Fruit fly (Drosophila melanogaster) whole organism, prepupa: ENCODE results near the gene Dis3l2.
A peak's percentile ranks its signal among the peaks of the same experiment; 100 is the strongest.

ENCODE experiments used
- Blimp-1 ChIP-seq: fragments of 200-800 bp; sonication (Bioruptor generic); optimal IDR thresholded peaks from 3 replicates; lab custom pipeline; 2017; ENCODE audit warnings: missing biosample characterization, missing genetic modification characterization, mild to moderate bottlenecking, moderate library complexity, missing genetic modification reagents
- CG10631 ChIP-seq: fragments of 200-800 bp; sonication (Bioruptor generic); optimal IDR thresholded peaks from 2 replicates; lab custom pipeline; 2016; ENCODE audit warnings: missing biosample characterization, missing genetic modification characterization
- CG11294 ChIP-seq: fragments of 200-800 bp; sonication (Bioruptor generic); IDR thresholded peaks from 2 replicates; pipeline ENCODE4 v1.3.6; 2022; ENCODE audit warnings: missing biosample characterization, missing genetic modification characterization
- CG11762 ChIP-seq: fragments of 200-800 bp; sonication (Bioruptor generic); optimal IDR thresholded peaks from 3 replicates; lab custom pipeline; 2016; ENCODE audit warnings: missing biosample characterization, missing genetic modification characterization; ENCODE audit not compliant: insufficient read depth
- CG11902 ChIP-seq: fragments of 200-800 bp; sonication (Bioruptor generic); optimal IDR thresholded peaks from 3 replicates; lab custom pipeline; 2016; ENCODE audit warnings: missing biosample characterization, missing genetic modification characterization
- CG15336 ChIP-seq: fragments of 200-800 bp; sonication (Bioruptor generic); IDR thresholded peaks from 2 replicates; pipeline ENCODE4 v1.3.6; 2022; ENCODE audit warnings: missing biosample characterization, missing genetic modification characterization
- CG1621 ChIP-seq: fragments of 200-800 bp; sonication (Bioruptor generic); optimal IDR thresholded peaks from 3 replicates; lab custom pipeline; 2018; ENCODE audit warnings: missing biosample characterization, mild to moderate bottlenecking, missing genetic modification characterization
- CG31627 ChIP-seq: fragments of 200-800 bp; sonication (Bioruptor generic); optimal IDR thresholded peaks from 3 replicates; lab custom pipeline; 2016; ENCODE audit warnings: missing biosample characterization, missing genetic modification characterization
- CG32006 ChIP-seq: fragments of 200-800 bp; sonication (Bioruptor generic); optimal IDR thresholded peaks from 3 replicates; lab custom pipeline; 2017; ENCODE audit warnings: missing biosample characterization, mild to moderate bottlenecking, missing genetic modification characterization
- CG34406 ChIP-seq: fragments of 200-800 bp; sonication (Bioruptor generic); optimal IDR thresholded peaks from 3 replicates; lab custom pipeline; 2016; ENCODE audit warnings: missing biosample characterization, missing genetic modification characterization
- CG3919 ChIP-seq: fragments of 200-800 bp; sonication (Bioruptor generic); optimal IDR thresholded peaks from 3 replicates; lab custom pipeline; 2016; ENCODE audit warnings: missing biosample characterization, missing genetic modification characterization
- CG4318 ChIP-seq: fragments of 200-800 bp; sonication (Bioruptor generic); optimal IDR thresholded peaks from 3 replicates; lab custom pipeline; 2017; ENCODE audit warnings: missing biosample characterization, mild to moderate bottlenecking, missing genetic modification characterization
- CG6163 ChIP-seq: fragments of 200-800 bp; sonication (Bioruptor generic); IDR thresholded peaks from 3 replicates; pipeline ENCODE4 v1.3.6; 2022; ENCODE audit warnings: missing biosample characterization, missing genetic modification characterization
- CG6276 ChIP-seq: fragments of 200-800 bp; sonication (Bioruptor generic); optimal IDR thresholded peaks from 2 replicates; lab custom pipeline; 2017; ENCODE audit warnings: missing biosample characterization, mild to moderate bottlenecking, missing genetic modification characterization
- CG6792 ChIP-seq: fragments of 200-800 bp; sonication (Bioruptor generic); optimal IDR thresholded peaks from 3 replicates; lab custom pipeline; 2016; ENCODE audit warnings: missing biosample characterization, missing genetic modification characterization
- CG6808 ChIP-seq: fragments of 200-800 bp; sonication (Bioruptor generic); optimal IDR thresholded peaks from 3 replicates; lab custom pipeline; 2017; ENCODE audit warnings: missing biosample characterization, missing genetic modification characterization, mild to moderate bottlenecking, moderate library complexity, missing genetic modification reagents
- CG6854 ChIP-seq: fragments of 200-800 bp; sonication (Bioruptor generic); optimal IDR thresholded peaks from 2 replicates; lab custom pipeline; 2017; ENCODE audit warnings: missing biosample characterization, mild to moderate bottlenecking, missing genetic modification characterization
- CG8119 ChIP-seq: fragments of 200-800 bp; sonication (Bioruptor generic); IDR thresholded peaks from 3 replicates; pipeline ENCODE4 v1.3.6; 2022; ENCODE audit warnings: missing biosample characterization, missing genetic modification characterization
- CG8319 ChIP-seq: fragments of 200-800 bp; sonication (Bioruptor generic); optimal IDR thresholded peaks from 3 replicates; lab custom pipeline; 2016; ENCODE audit warnings: missing biosample characterization, missing genetic modification characterization
- CG8632 ChIP-seq: fragments of 200-800 bp; sonication (Bioruptor generic); optimal IDR thresholded peaks from 3 replicates; lab custom pipeline; 2016; ENCODE audit warnings: missing biosample characterization, missing genetic modification characterization
- Eip78C ChIP-seq: fragments of 200-800 bp; sonication (Bioruptor generic); peaks from one replicate; lab custom pipeline; 2016; ENCODE audit warnings: missing biosample characterization, missing genetic modification characterization
- Eip93F ChIP-seq: fragments of 200-800 bp; sonication (Bioruptor generic); optimal IDR thresholded peaks from 2 replicates; lab custom pipeline; 2016; ENCODE audit warnings: missing biosample characterization, mild to moderate bottlenecking, missing genetic modification characterization
- Ets21C ChIP-seq: fragments of 200-800 bp; sonication (Bioruptor generic); optimal IDR thresholded peaks from 3 replicates; lab custom pipeline; 2016; ENCODE audit warnings: missing biosample characterization, missing genetic modification characterization
- Ets96B ChIP-seq: fragments of 200-800 bp; optimal IDR thresholded peaks from 2 replicates; lab custom pipeline; 2019; ENCODE audit warnings: missing biosample characterization, mild to moderate bottlenecking, missing genetic modification characterization, moderate library complexity
- Gug ChIP-seq: fragments of 200-800 bp; sonication (Bioruptor generic); IDR thresholded peaks from 2 replicates; pipeline ENCODE4 v1.3.6; 2022; ENCODE audit warnings: missing biosample characterization, missing genetic modification characterization
- Hr38 ChIP-seq: sonication (Bioruptor generic); optimal IDR thresholded peaks from 2 replicates; lab custom pipeline; 2016; ENCODE audit warnings: missing biosample characterization, missing genetic modification characterization
- Hr4 ChIP-seq: fragments of 200-800 bp; sonication (Bioruptor generic); optimal IDR thresholded peaks from 3 replicates; lab custom pipeline; 2016; ENCODE audit warnings: missing biosample characterization, missing genetic modification characterization
- OdsH ChIP-seq: fragments of 200-800 bp; sonication (Bioruptor generic); optimal IDR thresholded peaks from 3 replicates; lab custom pipeline; 2016; ENCODE audit warnings: missing biosample characterization, missing genetic modification characterization
- Sox102F ChIP-seq: fragments of 200-800 bp; sonication (Bioruptor generic); optimal IDR thresholded peaks from 2 replicates; lab custom pipeline; 2016; ENCODE audit warnings: missing biosample characterization, mild to moderate bottlenecking, missing genetic modification characterization
- Sox14 ChIP-seq: fragments of 200-800 bp; sonication (Bioruptor generic); optimal IDR thresholded peaks from 3 replicates; lab custom pipeline; 2016; ENCODE audit warnings: missing biosample characterization, missing genetic modification characterization
- Sox15 ChIP-seq: fragments of 200-800 bp; sonication (Bioruptor generic); optimal IDR thresholded peaks from 3 replicates; lab custom pipeline; 2016; ENCODE audit warnings: missing biosample characterization, missing genetic modification characterization
- achi ChIP-seq: fragments of 200-800 bp; sonication (Bioruptor generic); optimal IDR thresholded peaks from 3 replicates; lab custom pipeline; 2016; ENCODE audit warnings: missing biosample characterization, missing genetic modification characterization
- acj6 ChIP-seq: fragments of 200-800 bp; sonication (Bioruptor generic); optimal IDR thresholded peaks from 3 replicates; lab custom pipeline; 2016; ENCODE audit warnings: missing biosample characterization, missing genetic modification characterization
- dsx ChIP-seq: fragments of 200-800 bp; optimal IDR thresholded peaks from 3 replicates; lab custom pipeline; 2019; ENCODE audit warnings: missing biosample characterization, mild to moderate bottlenecking, missing genetic modification characterization, moderate library complexity; ENCODE audit not compliant: poor library complexity, severe bottlenecking
- eg ChIP-seq: fragments of 200-800 bp; sonication (Bioruptor generic); IDR thresholded peaks from 3 replicates; pipeline ENCODE4 v1.3.6; 2022; ENCODE audit warnings: missing biosample characterization, missing genetic modification characterization
- esn ChIP-seq: fragments of 200-800 bp; sonication (Bioruptor generic); optimal IDR thresholded peaks from 2 replicates; lab custom pipeline; 2016; ENCODE audit warnings: missing biosample characterization, mild to moderate bottlenecking, missing genetic modification characterization, moderate library complexity
- fd59A ChIP-seq: fragments of 200-800 bp; sonication (Bioruptor generic); optimal IDR thresholded peaks from 2 replicates; lab custom pipeline; 2017; ENCODE audit warnings: missing biosample characterization, mild to moderate bottlenecking, missing genetic modification characterization, missing genetic modification reagents
- fkh ChIP-seq: fragments of 200-800 bp; sonication (Bioruptor generic); optimal IDR thresholded peaks from 3 replicates; lab custom pipeline; 2017; ENCODE audit warnings: missing biosample characterization, mild to moderate bottlenecking, missing genetic modification characterization, moderate library complexity
- lz ChIP-seq: fragments of 200-800 bp; sonication (Bioruptor generic); optimal IDR thresholded peaks from 3 replicates; lab custom pipeline; 2016; ENCODE audit warnings: missing biosample characterization, missing genetic modification characterization
- net ChIP-seq: fragments of 200-800 bp; sonication (Bioruptor generic); optimal IDR thresholded peaks from 3 replicates; lab custom pipeline; 2016; ENCODE audit warnings: missing biosample characterization, missing genetic modification characterization
- salr ChIP-seq, 2 experiments: fragments of 200-800 bp; sonication (Bioruptor generic); optimal IDR thresholded peaks; 3 replicates each; lab custom pipeline; 2016 to 2018; ENCODE audit warnings: missing biosample characterization in 2 of 2, missing genetic modification characterization in 2 of 2, mild to moderate bottlenecking in 1 of 2
- svp ChIP-seq: fragments of 200-800 bp; sonication (Bioruptor generic); peaks from one replicate; lab custom pipeline; 2016; ENCODE audit warnings: missing biosample characterization, missing genetic modification characterization
- vri ChIP-seq: fragments of 200-800 bp; sonication (Bioruptor generic); optimal IDR thresholded peaks from 3 replicates; lab custom pipeline; 2016; ENCODE audit warnings: missing biosample characterization, mild to moderate bottlenecking, missing genetic modification characterization

Dis3l2 gene

DNA sequence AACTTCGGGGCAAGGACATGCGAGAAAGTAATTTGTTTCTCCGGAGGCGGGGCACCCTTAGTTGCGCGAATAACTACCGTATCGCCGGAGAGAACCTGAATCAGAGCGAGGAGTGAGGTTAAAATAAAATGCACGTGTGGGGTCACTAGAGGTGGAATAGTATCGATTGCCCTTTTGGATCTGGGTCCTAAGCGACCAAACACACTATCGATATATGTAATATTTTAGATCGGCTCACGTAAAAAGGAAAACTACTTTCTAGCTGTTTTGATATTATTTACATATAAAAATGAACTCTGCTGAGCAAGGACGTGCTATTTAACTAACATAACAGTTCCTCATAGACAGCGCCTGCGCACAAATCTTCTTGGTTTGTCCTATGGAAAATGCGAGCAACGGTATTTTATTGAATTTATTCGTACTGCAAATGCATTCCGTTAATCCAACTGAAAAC lies 50.2 kb downstream of the Dis3l2 start:
- TF ChIP-seq CG3919: no peak
- TF ChIP-seq CG31627: no peak
- TF ChIP-seq Sox15 (GFP tag; lab: Kevin White, UChicago): no peak
- no peak for TF ChIP-seq Hr4
- no peak for TF ChIP-seq Ets96B (tag; lab: Kevin White, UChicago)
- no peak for TF ChIP-seq salr (GFP tag; optimal IDR thresholded peaks at IDR 0.05; lab: Kevin White, UChicago)
- TF ChIP-seq CG6854 (GFP tag; lab: Kevin White, UChicago): no peak
- no peak for TF ChIP-seq vri (GFP tag; lab: Kevin White, UChicago)
- no peak for TF ChIP-seq CG4318
- no peak for TF ChIP-seq Ets21C
- TF ChIP-seq Sox102F (GFP tag; lab: Kevin White, UChicago): no peak
- TF ChIP-seq CG15336 (GFP tag; lab: Robert Waterston, UW): no peak
- peak; percentile 15 for TF ChIP-seq dsx
- no peak for TF ChIP-seq CG8119 (GFP tag; lab: Robert Waterston, UW)
- no peak for TF ChIP-seq CG11294 (GFP tag; lab: Robert Waterston, UW)
- peak; percentile 12 for TF ChIP-seq fkh
- no peak for TF ChIP-seq Eip93F
- TF ChIP-seq net (GFP tag; lab: Kevin White, UChicago): no peak
- no peak for TF ChIP-seq OdsH
- TF ChIP-seq acj6 (GFP tag; lab: Kevin White, UChicago): no peak
- TF ChIP-seq Gug (GFP tag; lab: Robert Waterston, UW): no peak
- peak; percentile 91 for TF ChIP-seq svp (GFP tag; lab: Kevin White, UChicago)
- TF ChIP-seq CG6163 (GFP tag; lab: Robert Waterston, UW): no peak
- no peak for TF ChIP-seq CG8632 (GFP tag; lab: Kevin White, UChicago)
- no peak for TF ChIP-seq CG8319 (GFP tag; lab: Kevin White, UChicago)
- TF ChIP-seq, all 60 proteins: peak for 3

DNA sequence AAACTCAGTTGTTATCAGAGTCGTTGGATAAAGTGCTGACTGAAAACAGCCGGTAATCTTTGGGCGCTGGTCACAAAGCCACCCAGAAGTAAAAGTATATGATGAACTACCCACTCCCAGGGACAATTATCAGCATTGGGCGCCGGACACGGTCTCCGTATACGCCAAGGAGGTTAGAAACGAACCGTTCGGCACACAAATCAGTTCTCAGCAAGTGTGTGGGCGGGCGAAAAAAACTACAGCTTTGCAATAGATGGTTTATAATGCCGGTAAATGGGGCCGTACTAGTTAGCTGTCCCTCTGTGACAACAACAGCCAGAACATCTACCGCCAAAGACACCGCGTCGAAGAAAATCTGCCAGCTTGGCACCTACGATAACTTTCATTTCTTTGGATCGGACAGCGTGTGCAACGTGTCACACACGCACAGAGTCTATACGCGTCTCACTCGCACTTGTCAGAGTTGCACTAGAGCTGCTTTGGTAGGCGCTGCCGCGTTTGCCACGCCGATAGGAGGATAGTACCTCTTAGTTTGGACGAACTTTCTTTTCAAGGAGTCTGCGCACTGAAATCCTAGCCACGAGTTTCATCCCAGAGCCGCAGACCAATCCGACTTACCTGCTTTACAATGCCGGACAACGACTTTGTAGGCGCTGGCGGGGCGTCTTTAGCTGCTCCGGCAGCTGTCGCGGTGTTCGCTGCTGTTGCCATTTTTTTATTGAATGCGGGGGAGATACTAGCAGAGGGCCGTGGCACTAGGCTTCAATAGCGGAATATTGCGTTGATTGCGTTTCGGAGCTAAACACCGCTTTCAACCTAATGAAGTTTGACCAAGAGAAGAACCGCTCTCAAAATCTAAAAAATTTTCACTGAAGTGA lies 51.2 kb downstream of the Dis3l2 start:
- TF ChIP-seq Blimp-1 (GFP tag; lab: Kevin White, UChicago) (peak; percentile 35), Ets96B (tag; lab: Kevin White, UChicago) (no peak)

- TF ChIP-seq svp (GFP tag; lab: Kevin White, UChicago): peak; percentile 80
- TF ChIP-seq Eip78C (GFP tag; lab: Kevin White, UChicago): peak; percentile 64
- TF ChIP-seq CG11902 (GFP tag; lab: Kevin White, UChicago): peak; percentile 8
- no peak for TF ChIP-seq CG8319 (GFP tag; lab: Kevin White, UChicago)
- TF ChIP-seq CG4318: no peak
- no peak for TF ChIP-seq CG6276 (GFP tag; lab: Kevin White, UChicago)
- peak; percentile 29 for TF ChIP-seq CG31627
- peak; percentile 16 for TF ChIP-seq Sox14 (GFP tag; lab: Kevin White, UChicago)
- TF ChIP-seq fkh: peak; percentile 71
- TF ChIP-seq CG6792 (GFP tag; lab: Kevin White, UChicago): no peak
- peak; percentile 60 for TF ChIP-seq CG10631 (GFP tag; lab: Kevin White, UChicago)
- TF ChIP-seq CG1621 (tag; lab: Kevin White, UChicago): no peak
- TF ChIP-seq acj6 (GFP tag; lab: Kevin White, UChicago): peak; percentile 36
- peak in 1 of 2 experiments; percentile 42 for TF ChIP-seq salr (GFP tag; optimal IDR thresholded peaks at IDR 0.05; lab: Kevin White, UChicago)
- TF ChIP-seq esn: peak; percentile 51
- peak; percentile 43 for TF ChIP-seq CG3919
- no peak for TF ChIP-seq eg (GFP tag; lab: Robert Waterston, UW)
- TF ChIP-seq Hr38: no peak
- no peak for TF ChIP-seq Ets96B (tag; lab: Kevin White, UChicago)
- no peak for TF ChIP-seq CG15336 (GFP tag; lab: Robert Waterston, UW)
- peak; percentile 50 for TF ChIP-seq lz (GFP tag; lab: Kevin White, UChicago)
- peak; percentile 9 for TF ChIP-seq CG6808
- TF ChIP-seq net (GFP tag; lab: Kevin White, UChicago): no peak
- no peak for TF ChIP-seq CG6854 (GFP tag; lab: Kevin White, UChicago)
- TF ChIP-seq CG8632 (GFP tag; lab: Kevin White, UChicago): peak; percentile 12
- TF ChIP-seq fd59A (GFP tag; lab: Kevin White, UChicago): no peak
- TF ChIP-seq CG32006: no peak
- TF ChIP-seq CG34406 (GFP tag; lab: Kevin White, UChicago): no peak
- TF ChIP-seq Sox15 (GFP tag; lab: Kevin White, UChicago): no peak
- TF ChIP-seq CG11762 (GFP tag; lab: Kevin White, UChicago): peak; percentile 2
- TF ChIP-seq achi: peak; percentile 69
- peak; percentile 61 for TF ChIP-seq vri (GFP tag; lab: Kevin White, UChicago)
- TF ChIP-seq Sox102F (GFP tag; lab: Kevin White, UChicago): peak; percentile 19
These were observed 52.1 kb downstream of the Dis3l2 start, which contains the start of the genes Tudor-SN and mRpL17 for dm6 chr3L:264378-265151. Tudor-SN (minus strand) TSS chr3L:264380. mRpL17 (plus strand) TSS chr3L:264779.
